Fruit fly (Drosophila melanogaster) whole organism, embryonic: Measurements from ENCODE around the gene CG18662.
A peak's percentile ranks its signal among the peaks of the same experiment; 100 is the strongest.

Source experiments
- CG1024 ChIP-seq: fragments of 200-800 bp; sonication (Bioruptor generic); IDR thresholded peaks from 2 replicates; pipeline ENCODE4 v1.3.6; 2022; ENCODE audit warnings: missing biosample characterization, missing genetic modification characterization
- CG10274 ChIP-seq: fragments of 200-800 bp; sonication (Bioruptor generic); optimal IDR thresholded peaks from 3 replicates; lab custom pipeline; 2017; ENCODE audit warnings: missing biosample characterization, mild to moderate bottlenecking, missing genetic modification characterization
- CG10543 ChIP-seq: fragments of 200-800 bp; sonication (Bioruptor generic); optimal IDR thresholded peaks from 3 replicates; lab custom pipeline; 2017; ENCODE audit warnings: missing biosample characterization, mild to moderate bottlenecking, missing genetic modification characterization, moderate library complexity
- CG11504 ChIP-seq: fragments of 200-800 bp; sonication (Bioruptor generic); optimal IDR thresholded peaks from 3 replicates; lab custom pipeline; 2019; ENCODE audit warnings: missing biosample characterization, mild to moderate bottlenecking, missing genetic modification characterization, moderate library complexity
- CG11695 ChIP-seq: fragments of 200-800 bp; sonication (Bioruptor generic); IDR thresholded peaks from 3 replicates; pipeline ENCODE4 v1.3.6; 2022; ENCODE audit warnings: missing biosample characterization, missing genetic modification characterization
- CG13123 ChIP-seq: fragments of 200-800 bp; sonication (Bioruptor generic); optimal IDR thresholded peaks from 2 replicates; lab custom pipeline; 2016; ENCODE audit warnings: missing biosample characterization, missing genetic modification characterization
- CG13296 ChIP-seq: fragments of 200-800 bp; sonication (Bioruptor generic); optimal IDR thresholded peaks from 3 replicates; lab custom pipeline; 2018; ENCODE audit warnings: missing biosample characterization, mild to moderate bottlenecking, missing genetic modification characterization
- CG15269 ChIP-seq: fragments of 200-800 bp; sonication (Bioruptor generic); optimal IDR thresholded peaks from 2 replicates; lab custom pipeline; 2018; ENCODE audit warnings: missing biosample characterization, mild to moderate bottlenecking, missing genetic modification characterization, moderate library complexity
- CG15601 ChIP-seq: fragments of 200-800 bp; sonication (Bioruptor generic); optimal IDR thresholded peaks from 3 replicates; lab custom pipeline; 2019; ENCODE audit warnings: missing biosample characterization, mild to moderate bottlenecking, missing genetic modification characterization, moderate library complexity
- CG18599 ChIP-seq: fragments of 200-800 bp; sonication (Bioruptor generic); optimal IDR thresholded peaks from 3 replicates; lab custom pipeline; 2017; ENCODE audit warnings: missing biosample characterization, missing genetic modification characterization, mild to moderate bottlenecking, moderate library complexity, missing genetic modification reagents
- CG2120 ChIP-seq: fragments of 200-800 bp; sonication (Bioruptor generic); optimal IDR thresholded peaks from 3 replicates; lab custom pipeline; 2016; ENCODE audit warnings: missing biosample characterization, missing genetic modification characterization
- CG2678 ChIP-seq: fragments of 200-800 bp; sonication (Bioruptor generic); optimal IDR thresholded peaks from 3 replicates; lab custom pipeline; 2019; ENCODE audit warnings: missing biosample characterization, mild to moderate bottlenecking, missing genetic modification characterization, moderate library complexity
- CG3065 ChIP-seq: fragments of 200-800 bp; sonication (Bioruptor generic); optimal IDR thresholded peaks from 2 replicates; lab custom pipeline; 2016; ENCODE audit warnings: missing biosample characterization, missing genetic modification characterization
- CG3281 ChIP-seq: fragments of 200-800 bp; sonication (Bioruptor generic); optimal IDR thresholded peaks from 3 replicates; lab custom pipeline; 2017; ENCODE audit warnings: missing biosample characterization, mild to moderate bottlenecking, missing genetic modification characterization
- CG34376 ChIP-seq: fragments of 200-800 bp; sonication (Bioruptor generic); optimal IDR thresholded peaks from 2 replicates; lab custom pipeline; 2018; ENCODE audit warnings: missing biosample characterization, mild to moderate bottlenecking, missing genetic modification characterization
- CG3995 ChIP-seq: fragments of 200-800 bp; sonication (Bioruptor generic); optimal IDR thresholded peaks from 3 replicates; lab custom pipeline; 2016; ENCODE audit warnings: missing biosample characterization, missing genetic modification characterization
- CG5180 ChIP-seq: fragments of 200-800 bp; sonication (Bioruptor generic); optimal IDR thresholded peaks from 3 replicates; lab custom pipeline; 2017; ENCODE audit warnings: missing biosample characterization, missing genetic modification characterization, mild to moderate bottlenecking, moderate library complexity, missing genetic modification reagents
- CG5953 ChIP-seq: fragments of 200-800 bp; sonication (Bioruptor generic); IDR thresholded peaks from 2 replicates; pipeline ENCODE4 v1.3.6; 2022; ENCODE audit warnings: missing biosample characterization, missing genetic modification characterization
- CG6765 ChIP-seq: fragments of 200-800 bp; sonication (Bioruptor generic); optimal IDR thresholded peaks from 3 replicates; lab custom pipeline; 2017; ENCODE audit warnings: missing biosample characterization, mild to moderate bottlenecking, missing genetic modification characterization
- CG8089 ChIP-seq: fragments of 200-800 bp; sonication (Bioruptor generic); optimal IDR thresholded peaks from 3 replicates; lab custom pipeline; 2016; ENCODE audit warnings: missing biosample characterization, missing genetic modification characterization
- CG8281 ChIP-seq: fragments of 200-800 bp; sonication (Bioruptor generic); optimal IDR thresholded peaks from 2 replicates; lab custom pipeline; 2018; ENCODE audit warnings: missing biosample characterization, mild to moderate bottlenecking, missing genetic modification characterization, moderate library complexity
- Dek ChIP-seq: fragments of 200-800 bp; sonication (Bioruptor generic); optimal IDR thresholded peaks from 3 replicates; lab custom pipeline; 2019; ENCODE audit warnings: missing biosample characterization, mild to moderate bottlenecking, missing genetic modification characterization, moderate library complexity
- Ets65A ChIP-seq: fragments of 200-800 bp; sonication (Bioruptor generic); peaks from one replicate; lab custom pipeline; 2016; ENCODE audit warnings: missing biosample characterization, missing genetic modification characterization
- Med ChIP-seq: fragments of 200-800 bp; sonication (Bioruptor generic); peaks from one replicate; lab custom pipeline; 2016; ENCODE audit warnings: missing biosample characterization, missing genetic modification characterization, mild to moderate bottlenecking, inconsistent platforms, moderate library complexity
- Meics ChIP-seq: fragments of 200-800 bp; sonication (Bioruptor generic); optimal IDR thresholded peaks from 2 replicates; lab custom pipeline; 2017; ENCODE audit warnings: missing biosample characterization, mild to moderate bottlenecking, missing genetic modification characterization
- Pdp1 ChIP-seq, 2 experiments: fragments of 200-800 bp; sonication (Bioruptor generic); optimal IDR thresholded peaks; 3 replicates each; lab custom pipeline; 2016; ENCODE audit warnings: missing biosample characterization in 2 of 2, missing genetic modification characterization in 2 of 2, mild to moderate bottlenecking in 1 of 2, moderate library complexity in 1 of 2
- Scr ChIP-seq: fragments of 200-800 bp; sonication (Bioruptor generic); IDR thresholded peaks from 2 replicates; pipeline ENCODE4 v1.3.6; 2022; ENCODE audit warnings: missing biosample characterization, missing genetic modification characterization; ENCODE audit not compliant: partially characterized antibody
- ac ChIP-seq: fragments of 200-800 bp; sonication (Bioruptor generic); optimal IDR thresholded peaks from 3 replicates; lab custom pipeline; 2017; ENCODE audit warnings: missing biosample characterization, mild to moderate bottlenecking, missing genetic modification characterization
- cato ChIP-seq: fragments of 200-800 bp; sonication (Bioruptor generic); optimal IDR thresholded peaks from 2 replicates; lab custom pipeline; 2016; ENCODE audit warnings: missing biosample characterization, missing genetic modification characterization, borderline replicate concordance
- chif ChIP-seq, 2 experiments: fragments of 200-800 bp; sonication (Bioruptor generic); optimal IDR thresholded peaks; 3 replicates each; lab custom pipeline; 2016; ENCODE audit warnings: missing biosample characterization in 2 of 2, missing genetic modification characterization in 2 of 2
- crc ChIP-seq: fragments of 200-800 bp; sonication (Bioruptor generic); optimal IDR thresholded peaks from 2 replicates; lab custom pipeline; 2016; ENCODE audit warnings: missing biosample characterization, missing genetic modification characterization
- exex ChIP-seq: fragments of 200-800 bp; sonication (Bioruptor generic); optimal IDR thresholded peaks from 4 replicates; lab custom pipeline; 2018; ENCODE audit warnings: missing biosample characterization, mild to moderate bottlenecking, missing genetic modification characterization, moderate library complexity
- gem ChIP-seq: fragments of 200-800 bp; sonication (Bioruptor generic); optimal IDR thresholded peaks from 2 replicates; lab custom pipeline; 2019; ENCODE audit warnings: missing biosample characterization, mild to moderate bottlenecking, missing genetic modification characterization, moderate library complexity
- grau ChIP-seq: fragments of 200-800 bp; optimal IDR thresholded peaks from 3 replicates; lab custom pipeline; 2019; ENCODE audit warnings: missing biosample characterization, mild to moderate bottlenecking, missing genetic modification characterization, moderate library complexity
- grn ChIP-seq: fragments of 200-800 bp; sonication (Bioruptor generic); optimal IDR thresholded peaks from 3 replicates; lab custom pipeline; 2017; ENCODE audit warnings: missing biosample characterization, missing genetic modification characterization
- lab ChIP-seq: fragments of 200-800 bp; sonication (Bioruptor generic); optimal IDR thresholded peaks from 3 replicates; lab custom pipeline; 2017; ENCODE audit warnings: missing biosample characterization, missing genetic modification characterization, mild to moderate bottlenecking, moderate library complexity, missing genetic modification reagents
- mam ChIP-seq: fragments of 200-800 bp; sonication (Bioruptor generic); optimal IDR thresholded peaks from 3 replicates; lab custom pipeline; 2016; ENCODE audit warnings: missing biosample characterization, missing genetic modification characterization
- mirr ChIP-seq: fragments of 200-800 bp; sonication (Bioruptor generic); optimal IDR thresholded peaks from 3 replicates; lab custom pipeline; 2018; ENCODE audit warnings: missing biosample characterization, mild to moderate bottlenecking, missing genetic modification characterization
- nom ChIP-seq: fragments of 200-800 bp; sonication (Bioruptor generic); optimal IDR thresholded peaks from 2 replicates; lab custom pipeline; 2017; ENCODE audit warnings: missing biosample characterization, missing genetic modification characterization, mild to moderate bottlenecking, moderate library complexity, missing genetic modification reagents
- odd ChIP-seq: fragments of 200-800 bp; sonication (Bioruptor generic); optimal IDR thresholded peaks from 2 replicates; lab custom pipeline; 2017; ENCODE audit warnings: missing biosample characterization, mild to moderate bottlenecking, missing genetic modification characterization
- pnt ChIP-seq: fragments of 200-800 bp; sonication (Bioruptor generic); optimal IDR thresholded peaks from 3 replicates; lab custom pipeline; 2016; ENCODE audit warnings: missing biosample characterization, missing genetic modification characterization
- sd ChIP-seq: fragments of 200-800 bp; sonication (Bioruptor generic); optimal IDR thresholded peaks from 3 replicates; lab custom pipeline; 2018; ENCODE audit warnings: missing biosample characterization, mild to moderate bottlenecking, missing genetic modification characterization, moderate library complexity
- sug ChIP-seq: fragments of 200-800 bp; optimal IDR thresholded peaks from 2 replicates; lab custom pipeline; 2019; ENCODE audit warnings: missing biosample characterization, mild to moderate bottlenecking, missing genetic modification characterization, moderate library complexity

The CG18662 gene

dm6 chr2L:8937837-8938413 is 42.5 kb upstream of the CG18662 start (continued):
- TF ChIP-seq CG15601 (tag; lab: Kevin White, UChicago) (peak; percentile 54), cato (GFP tag; lab: Kevin White, UChicago) (no peak), mirr (GFP tag; lab: Kevin White, UChicago) (peak; percentile 21), gem (tag; lab: Kevin White, UChicago) (peak; percentile 2), CG8089 (GFP tag; lab: Kevin White, UChicago) (no peak)

- TF ChIP-seq CG2678 (tag; lab: Kevin White, UChicago): peak; percentile 6
- TF ChIP-seq CG34376: peak; percentile 8
- TF ChIP-seq exex (tag; lab: Kevin White, UChicago): peak; percentile 90
- TF ChIP-seq sug (tag; lab: Kevin White, UChicago): peak; percentile 77
- peak; percentile 42 for TF ChIP-seq grn
- TF ChIP-seq Ets65A (GFP tag; lab: Kevin White, UChicago): no peak
- TF ChIP-seq CG3065 (GFP tag; lab: Kevin White, UChicago): no peak
Observed at dm6 chr2L:8940680-8941079, 39.8 kb upstream of the CG18662 start.

- peak; percentile 27 for TF ChIP-seq grau
- TF ChIP-seq CG8089 (GFP tag; lab: Kevin White, UChicago): no peak
- TF ChIP-seq odd (GFP tag; lab: Kevin White, UChicago): no peak
- TF ChIP-seq mam (GFP tag; lab: Kevin White, UChicago): no peak
- TF ChIP-seq CG6765 (GFP tag; lab: Kevin White, UChicago): peak; percentile 12
- TF ChIP-seq grn: peak; percentile 42
- no peak for TF ChIP-seq pnt (GFP tag; lab: Kevin White, UChicago)
- peak; percentile 21 for TF ChIP-seq CG3281 (GFP tag; lab: Kevin White, UChicago)
- TF ChIP-seq exex (tag; lab: Kevin White, UChicago): peak; percentile 73
- peak; percentile 17 for TF ChIP-seq CG15269
- no peak for TF ChIP-seq CG5953
- TF ChIP-seq CG34376: peak; percentile 74
- TF ChIP-seq CG2120: peak; percentile 25
- peak in 1 of 2 experiments; percentile 50 for TF ChIP-seq Pdp1 (GFP tag; optimal IDR thresholded peaks at IDR 0.05; lab: Kevin White, UChicago)
- no peak for TF ChIP-seq nom
- TF ChIP-seq sug (tag; lab: Kevin White, UChicago): peak; percentile 54
- TF ChIP-seq Med (GFP tag; lab: Kevin White, UChicago): peak; percentile 49
- no peak for TF ChIP-seq CG11695 (GFP tag; lab: Robert Waterston, UW)
- no peak for TF ChIP-seq chif (GFP tag; optimal IDR thresholded peaks at IDR 0.05; lab: Kevin White, UChicago)
- peak; percentile 32 for TF ChIP-seq CG13296 (GFP tag; lab: Kevin White, UChicago)
- TF ChIP-seq gem (tag; lab: Kevin White, UChicago): peak; percentile 9
- TF ChIP-seq CG10274: no peak
- peak; percentile 20 for TF ChIP-seq sd (tag; lab: Kevin White, UChicago)
- no peak for TF ChIP-seq CG13123
- TF ChIP-seq Meics: no peak
- TF ChIP-seq CG10543 (GFP tag; lab: Kevin White, UChicago): peak; percentile 24
- TF ChIP-seq CG3995 (GFP tag; lab: Kevin White, UChicago): no peak
- peak; percentile 5 for TF ChIP-seq CG11504
- TF ChIP-seq CG1024: no peak
- no peak for TF ChIP-seq Dek
- TF ChIP-seq CG18599 (GFP tag; lab: Kevin White, UChicago): peak; percentile 26
- no peak for TF ChIP-seq Scr (GFP tag; lab: Robert Waterston, UW)
- no peak for TF ChIP-seq ac (GFP tag; lab: Kevin White, UChicago)
- no peak for TF ChIP-seq crc (GFP tag; lab: Kevin White, UChicago)
- peak; percentile 14 for TF ChIP-seq CG2678 (tag; lab: Kevin White, UChicago)
- TF ChIP-seq CG8281: no peak
- TF ChIP-seq CG5180: no peak
- TF ChIP-seq lab: peak; percentile 19
Observed at dm6 chr2L:8941736-8942337, 38.6 kb upstream of the CG18662 start, which contains the start of gene Argl. Gene Argl, minus strand, starts transcription at chr2L:8942105.
